Worm (Caenorhabditis elegans) whole organism, L1 larva: ENCODE data around the gene lron-4.

Experiments
- egl-13 ChIP-seq: sonication (generic microtip); optimal IDR thresholded peaks from 2 replicates; lab custom pipeline; 2016; ENCODE audit warnings: missing genotype, missing genetic modification reagents, missing genetic modification characterization, missing compliant biosample characterization
- egl-27 ChIP-seq, 2 experiments: fragments of 150-350 bp in 1 of 2; sonication (generic microtip); optimal IDR thresholded peaks; 3 replicates each; lab custom pipeline; 2017 to 2018; ENCODE audit warnings: missing biosample characterization in 2 of 2, missing genetic modification characterization in 2 of 2, missing genetic modification reagents in 2 of 2
- ets-5 ChIP-seq: fragments of 200-800 bp; sonication (Bioruptor generic); IDR thresholded peaks from 2 replicates; pipeline ENCODE4 v1.3.6; 2022; ENCODE audit warnings: missing genetic modification characterization, missing compliant biosample characterization
- sptf-1 ChIP-seq: fragments of 150-350 bp; optimal IDR thresholded peaks from 2 replicates; lab custom pipeline; 2014; ENCODE audit warnings: missing biosample characterization, missing genetic modification characterization

DNA sequence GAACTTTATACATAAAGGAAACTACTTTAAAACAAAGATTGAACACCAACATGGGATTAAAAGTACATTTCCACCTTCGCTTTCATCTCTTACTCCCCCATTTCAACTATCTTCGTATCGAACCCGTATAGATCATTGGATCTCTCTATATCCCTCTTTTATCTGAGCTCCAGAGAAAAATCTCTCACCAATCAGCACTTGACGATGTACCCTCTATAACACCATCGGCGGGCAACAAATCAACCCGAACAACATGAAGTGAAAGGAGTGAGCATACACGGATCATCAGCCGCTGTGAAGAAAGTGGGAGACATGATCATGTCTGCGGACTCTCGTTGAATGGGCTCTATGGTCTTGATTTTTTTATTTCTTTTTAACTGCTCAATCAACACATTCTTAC is 5.5 kb upstream of the lron-4 start:
- TF ChIP-seq egl-27 (tag; optimal IDR thresholded peaks at IDR 0.05; lab: Kevin White, UChicago) (no peak), ets-5 (GFP tag; lab: Robert Waterston, UW) (no peak), egl-13 (tag; lab: Kevin White, UChicago) (no peak), sptf-1 (no peak)
